Worm (Caenorhabditis elegans): ENCODE data around the gene K11H3.3.
A peak's percentile ranks its signal among the peaks of the same experiment; 100 is the strongest.

The K11H3.3 gene

DNA sequence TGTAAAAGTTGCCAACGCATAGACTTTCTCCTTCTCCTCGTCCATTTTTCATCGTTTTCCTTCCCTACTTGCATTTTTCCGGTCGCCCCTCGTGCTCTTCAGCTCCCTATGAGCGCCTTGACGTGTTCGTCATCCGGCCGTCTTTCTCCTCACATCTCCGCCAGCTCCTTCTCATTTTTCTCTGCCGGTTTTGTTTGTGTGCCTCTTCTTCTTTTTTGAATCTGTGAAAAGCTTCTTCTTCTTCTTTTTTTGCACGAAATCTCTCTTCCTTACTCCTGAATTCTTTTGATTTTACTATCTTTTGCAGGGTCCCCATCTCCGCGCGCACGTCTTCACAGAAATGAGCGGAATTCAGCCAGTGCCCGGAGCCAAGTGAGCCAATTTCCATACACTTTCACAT, at the start of gene K11H3.3:
TSS of gene K11H3.3 (plus strand) at position 308 of the 400 bp plus-strand sequence.
- no peak for TF ChIP-seq rnt-1 (tag; optimal IDR thresholded peaks at IDR 0.05)
- no peak for TF ChIP-seq nhr-19 (GFP tag; conservative IDR thresholded peaks at IDR 0.05)
- TF ChIP-seq ces-1 (GFP tag; optimal IDR thresholded peaks at IDR 0.05) = no peak
- no peak for TF ChIP-seq ceh-8 (GFP tag; optimal IDR thresholded peaks at IDR 0.05)
- TF ChIP-seq ets-5 (GFP tag; IDR thresholded peaks at IDR 0.05) = no peak
- no peak for TF ChIP-seq efl-1 (optimal IDR thresholded peaks at IDR 0.05)
- TF ChIP-seq efl-1 (GFP tag; optimal IDR thresholded peaks at IDR 0.05 in 1 of 2) = peak in 1 of 2 experiments; percentile 42
- peak; percentile 59 for TF ChIP-seq lin-14 (GFP tag; optimal IDR thresholded peaks at IDR 0.05)
- peak in 1 of 3 experiments; percentile 0 for TF ChIP-seq ceh-82 (tag; optimal IDR thresholded peaks at IDR 0.05)
- TF ChIP-seq tbx-2 (tag; optimal IDR thresholded peaks at IDR 0.05) = no peak

DNA sequence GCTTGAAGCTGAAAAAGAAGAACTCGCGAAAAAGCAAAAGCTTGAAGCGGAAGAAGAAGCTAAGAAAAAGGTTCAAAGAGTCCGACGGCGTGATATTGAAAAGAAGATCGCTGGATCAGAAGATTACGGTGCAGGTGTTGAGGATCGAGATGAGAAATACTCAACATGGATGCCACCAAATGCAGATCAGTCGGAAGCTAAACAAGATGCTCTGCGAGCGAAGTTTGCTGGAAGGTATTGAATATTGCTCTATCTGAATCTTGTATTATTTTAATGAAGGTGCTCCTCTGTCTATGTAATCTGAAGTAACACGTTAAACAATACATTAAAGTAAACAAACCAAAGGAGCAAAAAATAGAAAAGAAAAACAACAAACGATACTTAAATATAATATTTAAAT, 49.6 kb upstream of the K11H3.3 start:
- no peak for TF ChIP-seq efl-1 (optimal IDR thresholded peaks at IDR 0.05)
- TF ChIP-seq efl-1 (GFP tag; optimal IDR thresholded peaks at IDR 0.05 in 1 of 2) = peak in 1 of 2 experiments; percentile 55
- no peak for TF ChIP-seq ceh-90 (tag; optimal IDR thresholded peaks at IDR 0.05)

DNA sequence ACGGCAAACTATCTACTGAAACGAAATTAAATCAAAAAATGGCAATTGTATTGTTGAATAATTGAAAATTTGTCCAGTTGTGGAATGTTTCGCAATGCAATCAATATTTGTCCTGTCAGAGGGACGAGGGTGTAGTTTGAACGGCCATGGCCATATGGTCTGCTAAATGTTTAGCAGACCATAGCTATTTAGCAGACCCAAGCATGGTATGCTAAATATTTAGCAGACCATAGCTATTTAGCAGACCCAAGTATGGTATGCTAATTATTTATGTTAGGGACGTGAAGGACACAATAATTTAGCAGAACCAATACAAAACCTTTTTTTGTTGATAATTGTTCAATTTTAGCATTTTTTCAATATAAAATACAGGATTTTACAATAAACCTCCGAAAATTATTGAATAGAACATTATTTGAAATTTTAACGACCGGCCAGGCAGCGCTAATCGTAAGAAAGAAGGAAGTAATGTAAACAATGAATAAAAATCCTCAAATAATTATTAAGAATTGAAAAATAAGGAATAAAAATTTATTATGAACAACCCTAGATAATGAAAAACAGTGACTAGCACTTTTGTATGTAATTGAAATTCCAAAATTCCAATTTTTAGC, 46.5 kb upstream of the K11H3.3 start, which contains the start of gene riok-3:
TSS of gene riok-3 (minus strand) at position 15 of the 614 bp plus-strand sequence.
- no peak for TF ChIP-seq fos-1 (tag; optimal IDR thresholded peaks at IDR 0.05)
- TF ChIP-seq elt-2 (tag; optimal IDR thresholded peaks at IDR 0.05) = no peak
- TF ChIP-seq ets-5 (GFP tag; IDR thresholded peaks at IDR 0.05) = no peak
- TF ChIP-seq nhr-11 (tag; optimal IDR thresholded peaks at IDR 0.05) = no peak
- TF ChIP-seq pqm-1 (tag; optimal IDR thresholded peaks at IDR 0.05) = no peak
- no peak for TF ChIP-seq sptf-1 (tag; optimal IDR thresholded peaks at IDR 0.05)
- TF ChIP-seq nhr-84 (tag; optimal IDR thresholded peaks at IDR 0.05) = no peak
- TF ChIP-seq sox-4 (tag; optimal IDR thresholded peaks at IDR 0.05) = no peak
- no peak for TF ChIP-seq fkh-10 (GFP tag; optimal IDR thresholded peaks at IDR 0.05)
- TF ChIP-seq egl-13 (tag; optimal IDR thresholded peaks at IDR 0.05) = no peak
- peak; percentile 42 for TF ChIP-seq nhr-71 (tag; optimal IDR thresholded peaks at IDR 0.05)
- peak; percentile 18 for TF ChIP-seq lir-3 (tag; optimal IDR thresholded peaks at IDR 0.05; ENCODE audit: poor library complexity)
- no peak for TF ChIP-seq unc-130 (tag; optimal IDR thresholded peaks at IDR 0.05)
- no peak for TF ChIP-seq swsn-7 (tag; optimal IDR thresholded peaks at IDR 0.05)
- no peak for TF ChIP-seq F16B12.6 (tag; optimal IDR thresholded peaks at IDR 0.05)
- TF ChIP-seq ama-1 (optimal IDR thresholded peaks at IDR 0.05) = peak; percentile 38
- TF ChIP-seq fkh-8 (tag; optimal IDR thresholded peaks at IDR 0.05) = no peak
- TF ChIP-seq nhr-85 (tag) = peak; percentile 63
- no peak for TF ChIP-seq lin-13 (GFP tag; optimal IDR thresholded peaks at IDR 0.05)
- TF ChIP-seq zag-1 (tag; optimal IDR thresholded peaks at IDR 0.05) = no peak
- peak; percentile 0 for TF ChIP-seq snu-23 (GFP tag; optimal IDR thresholded peaks at IDR 0.05)
- TF ChIP-seq C16A3.4 (tag; optimal IDR thresholded peaks at IDR 0.05) = no peak
- no peak for TF ChIP-seq C04F5.9 (tag; optimal IDR thresholded peaks at IDR 0.05)
- no peak for TF ChIP-seq ces-1 (GFP tag; optimal IDR thresholded peaks at IDR 0.05)
- TF ChIP-seq dsc-1 (tag; optimal IDR thresholded peaks at IDR 0.05) = no peak
- TF ChIP-seq nhr-237 (tag; optimal IDR thresholded peaks at IDR 0.05) = no peak
- TF ChIP-seq nhr-77 (tag; optimal IDR thresholded peaks at IDR 0.05) = no peak
- TF ChIP-seq jun-1 (tag; optimal IDR thresholded peaks at IDR 0.05) = no peak
- TF ChIP-seq efl-3 (GFP tag; optimal IDR thresholded peaks at IDR 0.05) = no peak
- no peak for TF ChIP-seq nhr-47 (tag; optimal IDR thresholded peaks at IDR 0.05)
- no peak for TF ChIP-seq irx-1 (tag; optimal IDR thresholded peaks at IDR 0.05)
- TF ChIP-seq nhr-28 (tag; optimal IDR thresholded peaks at IDR 0.05) = no peak
- peak in 1 of 2 experiments; percentile 7 for TF ChIP-seq lsy-2 (tag; optimal IDR thresholded peaks at IDR 0.05)
- peak in 1 of 2 experiments; percentile 11 for TF ChIP-seq efl-1 (optimal IDR thresholded peaks at IDR 0.05)
- TF ChIP-seq efl-1 (GFP tag; optimal IDR thresholded peaks at IDR 0.05 in 1 of 2) = peak in 1 of 2 experiments; percentile 71
- no peak for TF ChIP-seq mep-1 (tag; optimal IDR thresholded peaks at IDR 0.05)
- TF ChIP-seq xbp-1 (tag; optimal IDR thresholded peaks at IDR 0.05) = no peak
- peak; percentile 29 for TF ChIP-seq zip-4 (GFP tag; optimal IDR thresholded peaks at IDR 0.05)

All from whole organism, L1 larva.